Fruit fly (Drosophila melanogaster) whole organism, embryonic: Measurements from ENCODE around the gene Obp19d.

Experiments
- Bgb ChIP-seq: fragments of 200-800 bp; sonication (Bioruptor generic); IDR thresholded peaks from 2 replicates; pipeline ENCODE4 v1.3.6; 2022; ENCODE audit warnings: missing biosample characterization, missing genetic modification characterization; ENCODE audit not compliant: partially characterized antibody
- CG11504 ChIP-seq: fragments of 200-800 bp; sonication (Bioruptor generic); optimal IDR thresholded peaks from 3 replicates; lab custom pipeline; 2019; ENCODE audit warnings: missing biosample characterization, mild to moderate bottlenecking, missing genetic modification characterization, moderate library complexity
- CG12769 ChIP-seq: fragments of 200-800 bp; sonication (Bioruptor generic); optimal IDR thresholded peaks from 2 replicates; lab custom pipeline; 2019; ENCODE audit warnings: missing biosample characterization, mild to moderate bottlenecking, missing genetic modification characterization, moderate library complexity
- CG13287 ChIP-seq: fragments of 200-800 bp; sonication (Bioruptor generic); IDR thresholded peaks from 2 replicates; pipeline ENCODE4 v1.3.6; 2022; ENCODE audit warnings: missing biosample characterization, missing genetic modification characterization; ENCODE audit not compliant: partially characterized antibody
- CG13624 ChIP-seq: fragments of 200-800 bp; sonication (Bioruptor generic); optimal IDR thresholded peaks from 2 replicates; lab custom pipeline; 2016; ENCODE audit warnings: missing biosample characterization, missing genetic modification characterization
- CG13775 ChIP-seq: fragments of 200-800 bp; sonication (Bioruptor generic); optimal IDR thresholded peaks from 3 replicates; lab custom pipeline; 2017; ENCODE audit warnings: missing biosample characterization, mild to moderate bottlenecking, missing genetic modification characterization
- CG1603 ChIP-seq: fragments of 200-800 bp; sonication (Bioruptor generic); optimal IDR thresholded peaks from 2 replicates; lab custom pipeline; 2019; ENCODE audit warnings: missing biosample characterization, mild to moderate bottlenecking, missing genetic modification characterization, moderate library complexity
- CG16779 ChIP-seq: fragments of 200-800 bp; sonication (Bioruptor generic); IDR thresholded peaks from 2 replicates; pipeline ENCODE4 v1.3.6; 2022; ENCODE audit warnings: missing biosample characterization, missing genetic modification characterization
- CG2875 ChIP-seq: fragments of 200-800 bp; sonication (Bioruptor generic); optimal IDR thresholded peaks from 2 replicates; lab custom pipeline; 2017; ENCODE audit warnings: missing biosample characterization, mild to moderate bottlenecking, missing genetic modification characterization, missing genetic modification reagents
- CG3281 ChIP-seq: fragments of 200-800 bp; sonication (Bioruptor generic); optimal IDR thresholded peaks from 3 replicates; lab custom pipeline; 2017; ENCODE audit warnings: missing biosample characterization, mild to moderate bottlenecking, missing genetic modification characterization
- CG3407 ChIP-seq: fragments of 200-800 bp; sonication (Bioruptor generic); optimal IDR thresholded peaks from 2 replicates; lab custom pipeline; 2018; ENCODE audit warnings: missing biosample characterization, mild to moderate bottlenecking, missing genetic modification characterization
- CG34376 ChIP-seq: fragments of 200-800 bp; sonication (Bioruptor generic); optimal IDR thresholded peaks from 2 replicates; lab custom pipeline; 2018; ENCODE audit warnings: missing biosample characterization, mild to moderate bottlenecking, missing genetic modification characterization
- CG7786 ChIP-seq: fragments of 200-800 bp; sonication (Bioruptor generic); optimal IDR thresholded peaks from 2 replicates; lab custom pipeline; 2016; ENCODE audit warnings: missing biosample characterization, missing genetic modification characterization
- CG8290 ChIP-seq, 3 experiments: fragments of 200-800 bp; sonication (Bioruptor generic); optimal IDR thresholded peaks; 2 replicates each; lab custom pipeline; 2016 to 2019; ENCODE audit warnings: missing biosample characterization in 3 of 3, missing genetic modification characterization in 3 of 3, mild to moderate bottlenecking in 2 of 3, moderate library complexity in 1 of 3
- CG8388 ChIP-seq: fragments of 200-800 bp; sonication (Bioruptor generic); optimal IDR thresholded peaks from 2 replicates; lab custom pipeline; 2019; ENCODE audit warnings: missing biosample characterization, mild to moderate bottlenecking, missing genetic modification characterization, moderate library complexity
- CHES-1-like ChIP-seq: fragments of 200-800 bp; sonication (Bioruptor generic); optimal IDR thresholded peaks from 2 replicates; lab custom pipeline; 2016; ENCODE audit warnings: missing biosample characterization, missing genetic modification characterization
- CrebB ChIP-seq: fragments of 200-800 bp; sonication (Bioruptor generic); optimal IDR thresholded peaks from 3 replicates; lab custom pipeline; 2018; ENCODE audit warnings: missing biosample characterization, mild to moderate bottlenecking, missing genetic modification characterization
- Fer1 ChIP-seq: fragments of 200-800 bp; sonication (Bioruptor generic); optimal IDR thresholded peaks from 2 replicates; lab custom pipeline; 2017; ENCODE audit warnings: missing biosample characterization, mild to moderate bottlenecking, missing genetic modification characterization
- HLH3B ChIP-seq: fragments of 200-800 bp; sonication (Bioruptor generic); IDR thresholded peaks from 2 replicates; pipeline ENCODE4 v1.3.6; 2022; ENCODE audit warnings: missing biosample characterization, missing genetic modification characterization
- HmgZ ChIP-seq: fragments of 200-800 bp; sonication (Bioruptor generic); optimal IDR thresholded peaks from 2 replicates; lab custom pipeline; 2018; ENCODE audit warnings: missing biosample characterization, mild to moderate bottlenecking, missing genetic modification characterization
- Hr39 ChIP-seq: fragments of >200 bp; optimal IDR thresholded peaks from 2 replicates; lab custom pipeline; 2017
- Hsf ChIP-seq: fragments of 200-800 bp; sonication (Bioruptor generic); optimal IDR thresholded peaks from 3 replicates; lab custom pipeline; 2016; ENCODE audit warnings: missing biosample characterization, missing genetic modification characterization
- Lhr ChIP-seq: fragments of 200-800 bp; sonication (Bioruptor generic); optimal IDR thresholded peaks from 3 replicates; lab custom pipeline; 2017; ENCODE audit warnings: mild to moderate bottlenecking, missing biosample characterization, missing genetic modification reagents, missing genetic modification characterization
- Meics ChIP-seq: fragments of 200-800 bp; sonication (Bioruptor generic); optimal IDR thresholded peaks from 2 replicates; lab custom pipeline; 2017; ENCODE audit warnings: missing biosample characterization, mild to moderate bottlenecking, missing genetic modification characterization
- Ptx1 ChIP-seq: fragments of 200-800 bp; sonication (Bioruptor generic); IDR thresholded peaks from 2 replicates; pipeline ENCODE4 v1.3.6; 2022; ENCODE audit warnings: missing biosample characterization, missing genetic modification characterization
- Sry-β ChIP-seq: fragments of 200-800 bp; sonication (Bioruptor generic); optimal IDR thresholded peaks from 2 replicates; lab custom pipeline; 2018; ENCODE audit warnings: missing biosample characterization, mild to moderate bottlenecking, missing genetic modification characterization, moderate library complexity
- Stat92E ChIP-seq, 3 experiments: fragments of >200 bp in 2 of 3; fragments of 200-800 bp in 1 of 3; sonication (Bioruptor generic) in 1 of 3; optimal IDR thresholded peaks; 2 replicates each; lab custom pipeline; 2017 to 2019; ENCODE audit warnings: missing biosample characterization in 3 of 3, missing genetic modification characterization in 3 of 3, mild to moderate bottlenecking in 1 of 3, moderate library complexity in 1 of 3
- ara ChIP-seq: fragments of 200-800 bp; sonication (Bioruptor generic); IDR thresholded peaks from 2 replicates; pipeline ENCODE4 v1.3.6; 2022; ENCODE audit warnings: missing biosample characterization, missing genetic modification characterization
- ase ChIP-seq: fragments of 200-800 bp; sonication (Bioruptor generic); IDR thresholded peaks from 3 replicates; pipeline ENCODE4 v1.3.6; 2022; ENCODE audit warnings: missing biosample characterization, missing genetic modification characterization
- dmrt99B ChIP-seq: fragments of 200-800 bp; sonication (Bioruptor generic); optimal IDR thresholded peaks from 2 replicates; lab custom pipeline; 2018; ENCODE audit warnings: missing biosample characterization, mild to moderate bottlenecking, missing genetic modification characterization, moderate library complexity
- esg ChIP-seq: fragments of 200-800 bp; sonication (Bioruptor generic); conservative IDR thresholded peaks from 2 replicates; pipeline ENCODE4 v1.3.6; 2022; ENCODE audit warnings: missing biosample characterization, missing genetic modification characterization
- gfzf ChIP-seq: fragments of 200-800 bp; sonication (Bioruptor generic); optimal IDR thresholded peaks from 2 replicates; lab custom pipeline; 2016; ENCODE audit warnings: missing biosample characterization, mild to moderate bottlenecking, missing genetic modification characterization, moderate library complexity
- her ChIP-seq: fragments of 200-800 bp; sonication (Bioruptor generic); optimal IDR thresholded peaks from 2 replicates; lab custom pipeline; 2016; ENCODE audit warnings: missing biosample characterization, missing genetic modification characterization
- kay ChIP-seq: fragments of 200-800 bp; sonication (Bioruptor generic); optimal IDR thresholded peaks from 2 replicates; lab custom pipeline; 2016; ENCODE audit warnings: missing biosample characterization, missing genetic modification characterization
- lov ChIP-seq, 2 experiments: fragments of 200-800 bp in 1 of 2; fragments of >200 bp in 1 of 2; sonication (Bioruptor generic) in 1 of 2; IDR thresholded peaks in 1 of 2; optimal IDR thresholded peaks in 1 of 2; 2 replicates in 1 of 2; 3 replicates in 1 of 2; pipeline versions ENCODE4 v1.3.6 to Lab custom; 2017 to 2022; ENCODE audit warnings: missing biosample characterization in 1 of 2, missing genetic modification characterization in 1 of 2
- nau ChIP-seq: fragments of 200-800 bp; sonication (Bioruptor generic); optimal IDR thresholded peaks from 3 replicates; lab custom pipeline; 2017; ENCODE audit warnings: missing biosample characterization, mild to moderate bottlenecking, missing genetic modification characterization, missing genetic modification reagents
- pita ChIP-seq: fragments of 200-800 bp; sonication (Bioruptor generic); optimal IDR thresholded peaks from 2 replicates; lab custom pipeline; 2017; ENCODE audit warnings: missing biosample characterization, mild to moderate bottlenecking, missing genetic modification characterization
- row ChIP-seq: fragments of 200-800 bp; sonication (Bioruptor generic); IDR thresholded peaks from 3 replicates; pipeline ENCODE4 v1.3.6; 2022; ENCODE audit warnings: missing biosample characterization, missing genetic modification characterization
- salm ChIP-seq: fragments of 200-800 bp; sonication (Bioruptor generic); optimal IDR thresholded peaks from 2 replicates; lab custom pipeline; 2018; ENCODE audit warnings: missing biosample characterization, mild to moderate bottlenecking, missing genetic modification characterization
- sens ChIP-seq: fragments of 200-800 bp; sonication (Bioruptor generic); peaks from one replicate; lab custom pipeline; 2016; ENCODE audit warnings: missing biosample characterization, missing genetic modification characterization
- sim ChIP-seq: fragments of 200-800 bp; sonication (Bioruptor generic); IDR thresholded peaks from 2 replicates; pipeline ENCODE4 v1.3.6; 2022; ENCODE audit warnings: missing biosample characterization, missing genetic modification characterization
- slp2 ChIP-seq: fragments of 200-800 bp; sonication (Bioruptor generic); optimal IDR thresholded peaks from 2 replicates; lab custom pipeline; 2016; ENCODE audit warnings: missing biosample characterization, missing genetic modification characterization
- sr ChIP-seq: fragments of 200-800 bp; sonication (Bioruptor generic); IDR thresholded peaks from 3 replicates; pipeline ENCODE4 v1.3.6; 2022; ENCODE audit warnings: missing biosample characterization, missing genetic modification characterization
- tap ChIP-seq: fragments of 200-800 bp; optimal IDR thresholded peaks from 3 replicates; lab custom pipeline; 2019; ENCODE audit warnings: missing biosample characterization, mild to moderate bottlenecking, missing genetic modification characterization, moderate library complexity
- trem ChIP-seq: fragments of 200-800 bp; optimal IDR thresholded peaks from 3 replicates; lab custom pipeline; 2019; ENCODE audit warnings: missing biosample characterization, mild to moderate bottlenecking, missing genetic modification characterization, moderate library complexity
- wek ChIP-seq: fragments of 200-800 bp; sonication (Bioruptor generic); optimal IDR thresholded peaks from 3 replicates; lab custom pipeline; 2018; ENCODE audit warnings: missing biosample characterization, mild to moderate bottlenecking, missing genetic modification characterization, moderate library complexity
- z ChIP-seq: fragments of 200-800 bp; sonication (Bioruptor generic); IDR thresholded peaks from 3 replicates; pipeline ENCODE4 v1.3.6; 2022; ENCODE audit warnings: missing biosample characterization, missing genetic modification characterization

Gene Obp19d

dm6 chrX:20448828-20449427 is 29.5 kb downstream of the Obp19d start, which contains the start of gene tbc:
tbc (plus strand) TSS chrX:20449331.
- 0 out of 2 replicates have a peak, but pooled peaks have one; percentile 22 for TF ChIP-seq CG16779 (GFP tag; lab: Robert Waterston, UW)
- peak; percentile 77 for TF ChIP-seq Sry-β (GFP tag; lab: Kevin White, UChicago)
- no peak for TF ChIP-seq ara (GFP tag; lab: Robert Waterston, UW)
- peak; percentile 99 for TF ChIP-seq CG11504
- TF ChIP-seq CrebB (tag; lab: Kevin White, UChicago) = no peak

- TF ChIP-seq CG8388 (GFP tag; lab: Kevin White, UChicago) = peak; percentile 76
- no peak for TF ChIP-seq CG3407
- peak; percentile 2 for TF ChIP-seq dmrt99B (tag; lab: Kevin White, UChicago)
- no peak for TF ChIP-seq her (GFP tag; lab: Kevin White, UChicago)
- no peak for TF ChIP-seq CG13775
- TF ChIP-seq salm = no peak
- no peak for TF ChIP-seq Meics (GFP tag; lab: Kevin White, UChicago)
- no peak for TF ChIP-seq z (GFP tag; lab: Robert Waterston, UW)
- TF ChIP-seq Ptx1 (GFP tag; lab: Robert Waterston, UW) = 0 out of 2 replicates have a peak, but pooled peaks have one; percentile 37
- TF ChIP-seq row = peak; percentile 22; the same call in 1 of the 3 replicates
- TF ChIP-seq CG13624 (GFP tag; lab: Kevin White, UChicago) = no peak
- TF ChIP-seq CG3281 = no peak
- no peak for TF ChIP-seq slp2
- no peak for TF ChIP-seq Hsf
- TF ChIP-seq kay (GFP tag; lab: Kevin White, UChicago) = no peak
- TF ChIP-seq CG1603 (tag; lab: Kevin White, UChicago) = no peak
- no peak for TF ChIP-seq wek
- TF ChIP-seq sens (GFP tag; lab: Kevin White, UChicago) = peak; percentile 38
- TF ChIP-seq esg (GFP tag; lab: Robert Waterston, UW) = no peak
- no peak for TF ChIP-seq nau (GFP tag; lab: Kevin White, UChicago)
- TF ChIP-seq lov (optimal IDR thresholded peaks at IDR 0.05; lab: Kevin White, UChicago) = no peak
- no peak for TF ChIP-seq lov (GFP tag; IDR thresholded peaks at IDR 0.05; lab: Robert Waterston, UW)
- no peak for TF ChIP-seq trem (tag; lab: Kevin White, UChicago)
- no peak for TF ChIP-seq Stat92E (GFP tag; optimal IDR thresholded peaks at IDR 0.05; lab: Kevin White, UChicago)
- TF ChIP-seq CG12769 (tag; lab: Kevin White, UChicago) = no peak
- no peak for TF ChIP-seq HmgZ (tag; lab: Kevin White, UChicago)
- TF ChIP-seq CG7786 (GFP tag; lab: Kevin White, UChicago) = no peak
- TF ChIP-seq Hr39 (lab: Kevin White, UChicago) = no peak
- TF ChIP-seq HLH3B = no peak
- no peak for TF ChIP-seq CG34376 (GFP tag; lab: Kevin White, UChicago)
- no peak for TF ChIP-seq Lhr (GFP tag; lab: Kevin White, UChicago)
- TF ChIP-seq CHES-1-like (GFP tag; lab: Kevin White, UChicago) = no peak
- no peak for TF ChIP-seq pita (GFP tag; lab: Kevin White, UChicago)
- TF ChIP-seq ase (GFP tag; lab: Robert Waterston, UW) = no peak
- no peak for TF ChIP-seq sim (GFP tag; lab: Robert Waterston, UW)
- peak; percentile 12 for TF ChIP-seq tap
- no peak for TF ChIP-seq gfzf (GFP tag; lab: Kevin White, UChicago)
- TF ChIP-seq CG8290 (GFP tag; optimal IDR thresholded peaks at IDR 0.05; lab: Kevin White, UChicago) = no peak
- no peak for TF ChIP-seq CG8290 (tag; optimal IDR thresholded peaks at IDR 0.05; lab: Kevin White, UChicago)
- TF ChIP-seq Fer1 (GFP tag; lab: Kevin White, UChicago) = no peak
- no peak for TF ChIP-seq Bgb (GFP tag; lab: Robert Waterston, UW)
- no peak for TF ChIP-seq sr (GFP tag; lab: Robert Waterston, UW)
- TF ChIP-seq CG2875 (GFP tag; lab: Kevin White, UChicago) = no peak
- TF ChIP-seq CG13287 (GFP tag; lab: Robert Waterston, UW) = no peak
Measured at dm6 chrX:20466382-20466928, 47.0 kb downstream of the Obp19d start.
